Fruit fly (Drosophila melanogaster) whole organism, wandering third instar larva: ENCODE results near the gene mask.

Experiments
- CG32264 ChIP-seq: fragments of 200-800 bp; sonication (Bioruptor generic); optimal IDR thresholded peaks from 2 replicates; lab custom pipeline; 2016; ENCODE audit warnings: missing biosample characterization, missing genetic modification characterization
- CG9705 ChIP-seq: fragments of 200-800 bp; sonication (Bioruptor generic); optimal IDR thresholded peaks from 2 replicates; lab custom pipeline; 2018; ENCODE audit warnings: missing biosample characterization, mild to moderate bottlenecking, missing genetic modification characterization
- CrebA ChIP-seq: fragments of 200-800 bp; sonication (Bioruptor generic); optimal IDR thresholded peaks from 2 replicates; lab custom pipeline; 2016; ENCODE audit warnings: missing biosample characterization, mild to moderate bottlenecking, missing genetic modification characterization, borderline replicate concordance
- Dfd ChIP-seq: fragments of >200 bp; optimal IDR thresholded peaks from 2 replicates; lab custom pipeline; 2017; ENCODE audit warnings: missing biosample characterization, missing genetic modification characterization
- GATAd ChIP-seq: sonication (Bioruptor generic); optimal IDR thresholded peaks from 2 replicates; lab custom pipeline; 2016; ENCODE audit warnings: missing biosample characterization, missing genetic modification characterization
- HLH106 ChIP-seq: fragments of 200-800 bp; optimal IDR thresholded peaks from 3 replicates; lab custom pipeline; 2019; ENCODE audit warnings: missing biosample characterization, mild to moderate bottlenecking, missing genetic modification characterization, moderate library complexity
- Hnf4 ChIP-seq: fragments of 200-800 bp; sonication (Bioruptor generic); optimal IDR thresholded peaks from 2 replicates; lab custom pipeline; 2016; ENCODE audit warnings: missing biosample characterization, mild to moderate bottlenecking, missing genetic modification characterization
- Hr78 ChIP-seq: fragments of >200 bp; optimal IDR thresholded peaks from 2 replicates; lab custom pipeline; 2017; ENCODE audit warnings: missing biosample characterization, missing genetic modification characterization
- Hr83 ChIP-seq: fragments of 200-300 bp; sonication (Bioruptor generic); optimal IDR thresholded peaks from 2 replicates; lab custom pipeline; 2016; ENCODE audit warnings: missing biosample characterization, mild to moderate bottlenecking, missing genetic modification characterization, moderate library complexity; ENCODE audit not compliant: poor library complexity, severe bottlenecking
- Myc ChIP-seq: fragments of >200 bp; optimal IDR thresholded peaks from 2 replicates; lab custom pipeline; 2017
- N ChIP-seq: fragments of >200 bp; optimal IDR thresholded peaks from 2 replicates; lab custom pipeline; 2018; ENCODE audit warnings: missing biosample characterization, missing external identifiers, missing genetic modification characterization
- Rel ChIP-seq, 2 experiments: fragments of 200-800 bp; sonication (Bioruptor generic) in 1 of 2; optimal IDR thresholded peaks; 2 replicates in 1 of 2; 3 replicates in 1 of 2; lab custom pipeline; 2016 to 2019; ENCODE audit warnings: mild to moderate bottlenecking in 2 of 2, missing biosample characterization in 2 of 2, missing genetic modification characterization in 2 of 2, moderate library complexity in 1 of 2
- Sp1 ChIP-seq: fragments of 200-800 bp; sonication (Bioruptor generic); optimal IDR thresholded peaks from 3 replicates; lab custom pipeline; 2019; ENCODE audit warnings: missing biosample characterization, mild to moderate bottlenecking, missing genetic modification characterization, moderate library complexity
- Vsx2 ChIP-seq: fragments of 200-300, 225-300 bp; sonication (Bioruptor generic); optimal IDR thresholded peaks from 2 replicates; lab custom pipeline; 2018; ENCODE audit warnings: missing biosample characterization, missing genetic modification characterization; ENCODE audit not compliant: partially characterized antibody
- br ChIP-seq: fragments of 200-800 bp; sonication (Bioruptor generic); optimal IDR thresholded peaks from 2 replicates; lab custom pipeline; 2016; ENCODE audit warnings: missing biosample characterization, missing genetic modification characterization
- brk ChIP-seq: fragments of 200-800 bp; sonication (Bioruptor generic); optimal IDR thresholded peaks from 2 replicates; lab custom pipeline; 2016; ENCODE audit warnings: missing biosample characterization, mild to moderate bottlenecking, missing genetic modification characterization
- dmrt93B ChIP-seq: fragments of 200-800 bp; sonication (Bioruptor generic); optimal IDR thresholded peaks from 2 replicates; lab custom pipeline; 2018; ENCODE audit warnings: missing biosample characterization, mild to moderate bottlenecking, missing genetic modification characterization
- dsf ChIP-seq: sonication (Bioruptor generic); optimal IDR thresholded peaks from 2 replicates; lab custom pipeline; 2016; ENCODE audit warnings: missing biosample characterization, missing genetic modification characterization, borderline replicate concordance
- ey ChIP-seq: fragments of 200-800 bp; sonication (Bioruptor generic); optimal IDR thresholded peaks from 2 replicates; lab custom pipeline; 2016; ENCODE audit warnings: missing biosample characterization, missing genetic modification characterization
- fru ChIP-seq: fragments of 200-800 bp; sonication (Bioruptor generic); optimal IDR thresholded peaks from 3 replicates; lab custom pipeline; 2016; ENCODE audit warnings: missing biosample characterization, mild to moderate bottlenecking, missing genetic modification characterization
- jim ChIP-seq: fragments of 175-275, 200-325 bp; sonication (Bioruptor generic); optimal IDR thresholded peaks from 2 replicates; lab custom pipeline; 2016; ENCODE audit warnings: missing biosample characterization, mild to moderate bottlenecking, missing genetic modification characterization
- lola ChIP-seq: fragments of >200 bp; optimal IDR thresholded peaks from 2 replicates; lab custom pipeline; 2017; ENCODE audit warnings: missing biosample characterization, missing genetic modification characterization
- psq ChIP-seq: fragments of 200-800 bp; sonication (Bioruptor generic); optimal IDR thresholded peaks from 3 replicates; lab custom pipeline; 2017; ENCODE audit warnings: missing biosample characterization, mild to moderate bottlenecking, missing genetic modification characterization, moderate library complexity
- sv ChIP-seq: fragments of 200-800 bp; sonication (Bioruptor generic); optimal IDR thresholded peaks from 3 replicates; lab custom pipeline; 2016; ENCODE audit warnings: missing biosample characterization, missing genetic modification characterization
- tai ChIP-seq: sonication (Bioruptor generic); optimal IDR thresholded peaks from 2 replicates; lab custom pipeline; 2016; ENCODE audit warnings: missing biosample characterization, missing genetic modification characterization

The mask gene

DNA sequence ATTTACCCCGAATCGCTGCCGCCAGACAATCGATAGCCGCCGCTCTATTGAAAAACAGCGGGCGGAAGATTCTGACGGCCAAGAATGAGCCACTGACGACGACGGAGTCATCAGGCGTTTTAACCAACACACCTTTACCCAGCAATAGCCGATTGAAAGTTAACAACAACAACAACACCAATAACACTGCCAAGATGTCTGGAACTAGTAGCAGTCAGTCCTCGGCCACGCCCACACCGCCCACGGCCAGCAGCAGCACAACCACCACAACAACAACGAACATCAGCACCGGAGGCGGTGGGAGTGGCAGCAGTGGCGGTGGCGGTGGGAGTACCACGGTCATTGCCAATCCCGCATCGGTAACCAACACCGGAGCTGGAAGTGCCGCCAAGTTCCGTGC, 1.6 kb downstream of the mask start:
- no peak for TF ChIP-seq CrebA (GFP tag; lab: Kevin White, UChicago)
- TF ChIP-seq, all 38 proteins: peak for 0

DNA sequence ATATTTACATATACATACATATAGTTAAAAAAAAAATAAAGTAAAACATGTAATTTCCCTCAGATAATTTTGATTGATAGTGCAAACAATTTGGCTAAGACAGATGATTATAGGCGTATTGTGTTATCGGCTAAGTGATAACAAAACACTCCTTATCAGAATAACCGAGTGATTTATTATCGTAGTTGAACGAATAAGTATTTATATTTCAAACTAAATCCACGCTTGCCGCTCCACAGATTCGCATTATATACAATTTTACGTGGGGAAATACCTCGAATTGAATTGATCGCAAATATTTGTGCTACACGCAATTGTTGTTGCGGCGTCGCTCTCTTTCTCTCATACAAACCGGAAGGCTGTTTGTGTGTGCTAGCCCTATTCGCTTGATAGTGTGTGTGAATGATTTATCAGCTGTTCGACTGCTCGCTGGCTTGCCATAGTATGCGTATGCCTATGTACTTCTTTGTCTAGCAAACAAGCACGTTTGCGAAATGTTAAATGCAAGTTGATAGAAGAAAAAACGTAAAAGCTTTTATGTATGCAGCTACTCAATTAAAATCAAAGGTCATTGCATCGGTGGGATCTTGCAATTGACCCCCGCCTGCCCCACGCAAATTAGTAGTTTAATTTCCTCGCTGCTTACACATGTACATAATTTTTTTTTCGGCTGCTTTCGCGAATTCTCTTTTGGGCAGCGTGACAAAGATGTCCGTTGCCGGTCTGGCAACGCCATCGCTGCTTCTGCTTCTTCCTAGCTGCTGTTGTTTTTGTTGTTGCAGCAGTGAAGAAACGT, 3.2 kb downstream of the mask start:
- TF ChIP-seq psq (GFP tag; lab: Kevin White, UChicago) = peak; percentile 86
- no peak for TF ChIP-seq Rel (GFP tag; optimal IDR thresholded peaks at IDR 0.05; lab: Kevin White, UChicago)
- TF ChIP-seq Rel (tag; optimal IDR thresholded peaks at IDR 0.05; lab: Kevin White, UChicago) = peak; percentile 90
- TF ChIP-seq Hr78 (GFP tag; lab: Kevin White, UChicago) = no peak

DNA sequence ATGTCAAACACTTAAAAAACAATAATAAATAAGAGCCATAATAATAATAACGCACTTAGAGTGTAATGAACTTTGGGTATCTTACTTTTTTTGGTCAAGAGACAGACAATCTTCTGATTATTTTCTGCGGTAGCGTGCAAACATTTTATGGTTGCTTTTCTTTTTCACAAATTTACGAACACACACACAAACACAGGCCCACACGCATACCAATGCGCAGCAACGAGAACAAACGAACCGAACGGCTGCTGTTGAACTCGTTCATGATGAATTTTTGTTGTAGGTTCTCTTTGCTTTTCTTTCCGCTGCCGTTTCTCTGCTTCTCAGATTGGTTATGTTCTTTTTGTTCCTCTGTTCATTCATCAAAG, 3.8 kb downstream of the mask start:
- TF ChIP-seq Rel (GFP tag; optimal IDR thresholded peaks at IDR 0.05; lab: Kevin White, UChicago) (no peak), Rel (tag; optimal IDR thresholded peaks at IDR 0.05; lab: Kevin White, UChicago) (peak; percentile 7), HLH106 (tag; lab: Kevin White, UChicago) (no peak), Hr78 (GFP tag; lab: Kevin White, UChicago) (no peak), tai (no peak), dmrt93B (GFP tag; lab: Kevin White, UChicago) (no peak), dsf (GFP tag; lab: Kevin White, UChicago) (no peak), psq (GFP tag; lab: Kevin White, UChicago) (peak; percentile 69), GATAd (GFP tag; lab: Kevin White, UChicago) (no peak)
- TF ChIP-seq, all 38 proteins: peak for 2

DNA sequence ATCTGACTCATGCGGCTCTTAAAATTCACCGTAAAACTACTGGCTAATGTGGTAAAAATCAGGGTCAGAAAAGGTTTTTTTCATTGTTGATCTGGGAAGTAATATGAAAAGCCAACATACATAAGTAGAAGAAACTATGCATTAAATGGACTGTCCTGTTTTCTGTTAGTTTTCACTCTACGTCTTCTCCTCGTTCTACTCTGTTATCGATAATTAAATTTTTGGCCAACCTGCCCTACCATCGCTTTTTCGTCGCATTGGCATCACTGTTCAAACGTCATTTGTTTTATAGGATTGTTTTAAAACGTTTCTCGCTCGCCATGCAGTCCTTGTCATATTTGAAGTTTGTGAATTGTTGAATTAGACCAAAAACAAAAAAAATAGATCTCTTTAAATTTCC, 4.4 kb downstream of the mask start:
- TF ChIP-seq psq (GFP tag; lab: Kevin White, UChicago) (peak; percentile 54), jim (GFP tag; lab: Kevin White, UChicago) (no peak)

DNA sequence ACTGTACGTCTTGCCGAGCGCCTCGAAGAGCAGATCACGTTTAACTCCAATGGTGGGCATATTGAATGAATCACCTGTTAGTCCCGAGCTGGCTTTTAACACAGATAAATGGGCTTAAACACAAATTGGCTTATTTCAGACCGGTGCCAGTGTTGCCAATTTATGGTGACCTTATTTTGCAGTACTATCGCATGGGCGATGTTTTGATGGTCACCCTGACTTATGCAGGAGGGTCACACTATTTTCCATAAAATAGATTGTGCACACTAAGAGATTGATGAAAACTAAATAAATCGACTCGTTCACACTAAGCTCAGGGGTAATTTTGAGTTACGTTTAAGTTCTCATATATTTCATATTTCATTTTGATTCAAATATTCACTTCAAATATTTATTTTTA, 22.1 kb downstream of the mask start, which contains the start of gene beta-PheRS:
beta-PheRS (minus strand) TSS at position 186 of the 400 bp plus-strand sequence.
- peak; percentile 82 for TF ChIP-seq N (GFP tag; lab: Kevin White, UChicago)
- no peak for TF ChIP-seq dsf (GFP tag; lab: Kevin White, UChicago)
- no peak for TF ChIP-seq Dfd
- no peak for TF ChIP-seq brk
- TF ChIP-seq CG32264 (GFP tag; lab: Kevin White, UChicago) = no peak
- TF ChIP-seq br (GFP tag; lab: Kevin White, UChicago) = no peak
- no peak for TF ChIP-seq CrebA (GFP tag; lab: Kevin White, UChicago)
- TF ChIP-seq Hnf4 (GFP tag; lab: Kevin White, UChicago) = no peak
- peak; percentile 23 for TF ChIP-seq ey
- TF ChIP-seq sv (GFP tag; lab: Kevin White, UChicago) = peak; percentile 7
- peak; percentile 10 for TF ChIP-seq CG9705 (GFP tag; lab: Kevin White, UChicago)
- TF ChIP-seq psq (GFP tag; lab: Kevin White, UChicago) = peak; percentile 24
- TF ChIP-seq Hr83 (GFP tag; lab: Kevin White, UChicago) = peak; percentile 60

DNA sequence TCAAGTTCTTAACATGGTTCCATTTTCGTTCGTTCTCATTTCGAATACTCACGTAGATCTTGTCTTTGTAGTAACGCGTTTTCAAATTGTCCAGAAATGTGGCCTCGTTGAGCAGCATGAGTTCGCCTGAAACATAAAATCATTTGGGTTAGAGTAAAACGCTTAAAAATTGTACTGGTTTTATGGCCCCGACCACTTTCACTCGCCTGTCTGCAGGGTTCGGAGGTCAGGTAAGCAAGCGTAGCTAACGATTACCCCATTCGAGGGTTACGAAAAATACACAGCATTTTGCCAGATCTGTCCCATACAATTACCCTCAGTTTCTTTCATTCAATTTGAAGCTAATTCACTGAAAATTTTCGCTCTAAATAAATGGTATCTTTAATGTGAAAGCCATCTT, 28.0 kb downstream of the mask start:
- TF ChIP-seq Vsx2 (GFP tag; lab: Kevin White, UChicago) (no peak), GATAd (GFP tag; lab: Kevin White, UChicago) (no peak), lola (no peak), Hr78 (GFP tag; lab: Kevin White, UChicago) (no peak), Myc (lab: Kevin White, UChicago) (no peak), Hnf4 (GFP tag; lab: Kevin White, UChicago) (no peak), fru (GFP tag; lab: Kevin White, UChicago) (no peak), Sp1 (no peak), N (GFP tag; lab: Kevin White, UChicago) (no peak)
